Worm (Caenorhabditis elegans) whole organism, L3 larva: ENCODE data around the gene Y97E10B.1.

Source experiments
- R02D3.7 ChIP-seq: fragments of 150-350 bp; optimal IDR thresholded peaks from 2 replicates; lab custom pipeline; 2014; ENCODE audit warnings: missing biosample characterization, missing genetic modification characterization
- ZK546.5 ChIP-seq: sonication (generic microtip); optimal IDR thresholded peaks from 2 replicates; lab custom pipeline; 2017; ENCODE audit warnings: missing biosample characterization, missing genetic modification characterization
- aly-2 ChIP-seq: fragments of 150-350 bp; optimal IDR thresholded peaks from 2 replicates; lab custom pipeline; 2014; ENCODE audit warnings: missing biosample characterization, missing genetic modification characterization
- ama-1 ChIP-seq: fragments of 150-350 bp; optimal IDR thresholded peaks from 2 replicates; lab custom pipeline; 2018
- ceh-16 ChIP-seq: sonication (generic microtip); optimal IDR thresholded peaks from 2 replicates; lab custom pipeline; 2017; ENCODE audit warnings: missing biosample characterization, missing genetic modification characterization
- ceh-28 ChIP-seq: fragments of 150-350 bp; optimal IDR thresholded peaks from 2 replicates; lab custom pipeline; 2014; ENCODE audit warnings: missing biosample characterization, missing genetic modification reagents, missing genetic modification characterization
- ceh-9 ChIP-seq: sonication (generic microtip); optimal IDR thresholded peaks from 2 replicates; lab custom pipeline; 2018; ENCODE audit warnings: missing biosample characterization, missing genetic modification characterization
- egl-5 ChIP-seq: fragments of 150-350 bp; optimal IDR thresholded peaks from 2 replicates; lab custom pipeline; 2017; ENCODE audit warnings: missing biosample characterization, missing genetic modification reagents, missing genetic modification characterization, inconsistent platforms
- elt-2 ChIP-seq: sonication (generic microtip); optimal IDR thresholded peaks from 2 replicates; lab custom pipeline; 2016; ENCODE audit warnings: missing genetic modification reagents, mild to moderate bottlenecking, missing genetic modification characterization, missing compliant biosample characterization
- elt-3 ChIP-seq, 3 experiments: fragments of 150-350 bp in 1 of 3; sonication (generic microtip) in 2 of 3; optimal IDR thresholded peaks; 2 replicates in 2 of 3; 4 replicates in 1 of 3; lab custom pipeline; 2014 to 2017; ENCODE audit warnings: missing biosample characterization in 3 of 3, missing genetic modification characterization in 3 of 3
- eor-1 ChIP-seq, 2 experiments: fragments of 150-350 bp; optimal IDR thresholded peaks; 2 replicates each; lab custom pipeline; 2014 to 2018; ENCODE audit warnings: missing biosample characterization in 2 of 2, missing genetic modification characterization in 2 of 2
- fkh-10 ChIP-seq: sonication (generic microtip); optimal IDR thresholded peaks from 2 replicates; lab custom pipeline; 2017; ENCODE audit warnings: missing biosample characterization, missing genetic modification reagents, missing genetic modification characterization
- hmg-11 ChIP-seq: sonication (generic microtip); optimal IDR thresholded peaks from 2 replicates; lab custom pipeline; 2016; ENCODE audit warnings: missing genetic modification characterization, missing compliant biosample characterization
- lin-15B ChIP-seq: fragments of 150-350 bp; optimal IDR thresholded peaks from 2 replicates; lab custom pipeline; 2014; ENCODE audit warnings: missing biosample characterization, missing genetic modification characterization
- lin-39 ChIP-seq: fragments of 150-350 bp; optimal IDR thresholded peaks from 2 replicates; lab custom pipeline; 2018; ENCODE audit warnings: missing biosample characterization, missing genetic modification reagents, missing genetic modification characterization
- lsy-12 ChIP-seq: sonication (generic microtip); optimal IDR thresholded peaks from 2 replicates; lab custom pipeline; 2016; ENCODE audit warnings: mild to moderate bottlenecking, missing genetic modification characterization, missing compliant biosample characterization
- mdl-1 ChIP-seq: fragments of 150-350 bp; optimal IDR thresholded peaks from 2 replicates; lab custom pipeline; 2014; ENCODE audit warnings: missing biosample characterization, missing genetic modification characterization
- nfya-1 ChIP-seq: sonication (generic microtip); optimal IDR thresholded peaks from 2 replicates; lab custom pipeline; 2017; ENCODE audit warnings: missing genetic modification characterization, mild to moderate bottlenecking, missing compliant biosample characterization, antibody characterized with exemption, moderate library complexity; ENCODE audit not compliant: insufficient read depth
- nhr-11 ChIP-seq: fragments of 150-350 bp; optimal IDR thresholded peaks from 2 replicates; lab custom pipeline; 2014; ENCODE audit warnings: missing biosample characterization, missing genetic modification characterization
- nhr-12 ChIP-seq: fragments of 150-350 bp; optimal IDR thresholded peaks from 2 replicates; lab custom pipeline; 2014; ENCODE audit warnings: missing biosample characterization, missing genetic modification characterization
- nhr-237 ChIP-seq: fragments of 150-350 bp; optimal IDR thresholded peaks from 2 replicates; lab custom pipeline; 2014; ENCODE audit warnings: missing biosample characterization, missing genetic modification characterization
- nhr-25 ChIP-seq: sonication (generic microtip); optimal IDR thresholded peaks from 2 replicates; lab custom pipeline; 2017; ENCODE audit warnings: missing biosample characterization, missing genetic modification characterization
- nhr-28 ChIP-seq: fragments of 150-350 bp; optimal IDR thresholded peaks from 2 replicates; lab custom pipeline; 2014; ENCODE audit warnings: missing biosample characterization, missing genetic modification characterization
- nhr-43 ChIP-seq: sonication (generic microtip); optimal IDR thresholded peaks from 2 replicates; lab custom pipeline; 2016; ENCODE audit warnings: mild to moderate bottlenecking, missing genetic modification characterization, missing compliant biosample characterization; ENCODE audit not compliant: poor library complexity, severe bottlenecking
- nhr-67 ChIP-seq: fragments of 150-350 bp; optimal IDR thresholded peaks from 2 replicates; lab custom pipeline; 2014; ENCODE audit warnings: missing biosample characterization, missing genetic modification characterization
- nhr-76 ChIP-seq: fragments of 150-350 bp; sonication (generic microtip); optimal IDR thresholded peaks from 5 replicates; lab custom pipeline; 2014; ENCODE audit warnings: missing biosample characterization, missing genetic modification characterization
- nhr-77 ChIP-seq: fragments of 150-350 bp; optimal IDR thresholded peaks from 2 replicates; lab custom pipeline; 2014; ENCODE audit warnings: missing biosample characterization, missing genetic modification characterization
- pha-4 ChIP-seq: fragments of 150-350 bp; optimal IDR thresholded peaks from 2 replicates; lab custom pipeline; 2014; ENCODE audit warnings: missing biosample characterization, missing genetic modification reagents, missing genetic modification characterization
- pqm-1 ChIP-seq: fragments of 150-350 bp; optimal IDR thresholded peaks from 2 replicates; lab custom pipeline; 2017; ENCODE audit warnings: missing biosample characterization, missing genetic modification characterization, inconsistent platforms
- sea-2 ChIP-seq: fragments of 150-350 bp; sonication (generic microtip); optimal IDR thresholded peaks from 4 replicates; lab custom pipeline; 2014; ENCODE audit warnings: missing biosample characterization, missing genetic modification reagents, missing genetic modification characterization
- skn-1 ChIP-seq: fragments of 150-350 bp; optimal IDR thresholded peaks from 2 replicates; lab custom pipeline; 2014; ENCODE audit warnings: missing biosample characterization, missing genetic modification characterization
- snpc-4 ChIP-seq: fragments of 150-350 bp; optimal IDR thresholded peaks from 2 replicates; lab custom pipeline; 2014; ENCODE audit warnings: missing biosample characterization, missing genetic modification characterization
- tbx-2 ChIP-seq: sonication (generic microtip); optimal IDR thresholded peaks from 2 replicates; lab custom pipeline; 2016; ENCODE audit warnings: mild to moderate bottlenecking, missing genetic modification characterization, missing compliant biosample characterization
- unc-39 ChIP-seq: sonication (generic microtip); optimal IDR thresholded peaks from 4 replicates; lab custom pipeline; 2017; ENCODE audit warnings: missing biosample characterization, missing genetic modification characterization
- zag-1 ChIP-seq: fragments of 150-350 bp; optimal IDR thresholded peaks from 2 replicates; lab custom pipeline; 2014; ENCODE audit warnings: missing biosample characterization, missing genetic modification characterization
- ztf-11 ChIP-seq: fragments of 150-350 bp; optimal IDR thresholded peaks from 2 replicates; lab custom pipeline; 2014; ENCODE audit warnings: missing biosample characterization, missing genetic modification characterization
- ztf-4 ChIP-seq: fragments of 150-350 bp; optimal IDR thresholded peaks from 2 replicates; lab custom pipeline; 2014; ENCODE audit warnings: missing biosample characterization, missing genetic modification characterization

Gene Y97E10B.1

ce11 chrV:7940299-7940698 lies 3.4 kb upstream of the Y97E10B.1 start, which contains the start of gene srt-53:
srt-53 (minus strand) TSS chrV:7940399.
- TF ChIP-seq nhr-76 (no peak), egl-5 (tag; lab: Kevin White, UChicago) (no peak), sea-2 (GFP tag; lab: Kevin White, UChicago) (no peak), ceh-16 (no peak), mdl-1 (tag; lab: Kevin White, UChicago) (no peak)

- TF ChIP-seq tbx-2 (tag; lab: Kevin White, UChicago) (no peak), zag-1 (no peak), nhr-67 (tag; lab: Kevin White, UChicago) (no peak), nfya-1 (no peak), aly-2 (tag; lab: Kevin White, UChicago) (no peak), eor-1 (tag; optimal IDR thresholded peaks at IDR 0.05; lab: Kevin White, UChicago) (no peak), ztf-4 (no peak), ztf-11 (tag; lab: Kevin White, UChicago) (no peak)
Measured at ce11 chrV:7946229-7946628, 2.6 kb downstream of the Y97E10B.1 start.

ce11 chrV:7952855-7953254 lies 9.2 kb downstream of the Y97E10B.1 start, which contains the start of gene clec-216:
clec-216 (minus strand) TSS chrV:7952955.
- no peak for TF ChIP-seq pha-4 (tag; lab: Kevin White, UChicago)
- TF ChIP-seq ceh-28 (tag; lab: Kevin White, UChicago), result no peak

ce11 chrV:7954552-7954951 lies 10.9 kb downstream of the Y97E10B.1 start, which contains the start of gene F26D11.13:
F26D11.13 (minus strand) TSS chrV:7954652.
- no peak for TF ChIP-seq zag-1
- TF ChIP-seq nhr-77 (tag; lab: Kevin White, UChicago), result no peak
- no peak for TF ChIP-seq nhr-43 (tag; lab: Kevin White, UChicago)
- no peak for TF ChIP-seq fkh-10
- TF ChIP-seq lsy-12 (tag; lab: Kevin White, UChicago), result no peak
- TF ChIP-seq egl-5 (tag; lab: Kevin White, UChicago), result no peak
- TF ChIP-seq nhr-67 (tag; lab: Kevin White, UChicago), result no peak
- no peak for TF ChIP-seq nhr-12 (tag; lab: Kevin White, UChicago)
- no peak for TF ChIP-seq mdl-1 (tag; lab: Kevin White, UChicago)
- TF ChIP-seq elt-2 (tag; lab: Kevin White, UChicago), result no peak
- TF ChIP-seq aly-2 (tag; lab: Kevin White, UChicago), result no peak
- no peak for TF ChIP-seq unc-39 (tag; lab: Kevin White, UChicago)
- no peak for TF ChIP-seq ama-1 (lab: Kevin White, UChicago)
- no peak for TF ChIP-seq eor-1 (tag; optimal IDR thresholded peaks at IDR 0.05; lab: Kevin White, UChicago)
- no peak for TF ChIP-seq lin-39
- no peak for TF ChIP-seq ztf-4
- no peak for TF ChIP-seq nhr-237 (tag; lab: Kevin White, UChicago)
- no peak for TF ChIP-seq nhr-25 (tag; lab: Kevin White, UChicago)
- TF ChIP-seq ceh-28 (tag; lab: Kevin White, UChicago), result no peak
- TF ChIP-seq R02D3.7 (tag; lab: Kevin White, UChicago), result no peak

- TF ChIP-seq ceh-9, result no peak
- no peak for TF ChIP-seq hmg-11 (tag; lab: Kevin White, UChicago)
- TF ChIP-seq sea-2 (GFP tag; lab: Kevin White, UChicago), result no peak
- peak; percentile 76 for TF ChIP-seq pha-4 (tag; lab: Kevin White, UChicago)
- TF ChIP-seq snpc-4, result peak; percentile 4
- TF ChIP-seq elt-3 (tag; optimal IDR thresholded peaks at IDR 0.05; lab: Kevin White, UChicago), result no peak
- TF ChIP-seq mdl-1 (tag; lab: Kevin White, UChicago), result no peak
- TF ChIP-seq ztf-11 (tag; lab: Kevin White, UChicago), result no peak
- peak; percentile 6 for TF ChIP-seq pqm-1 (tag; lab: Kevin White, UChicago)
- no peak for TF ChIP-seq skn-1
- TF ChIP-seq ZK546.5 (tag; lab: Kevin White, UChicago), result no peak
- no peak for TF ChIP-seq nhr-28 (tag; lab: Kevin White, UChicago)
- no peak for TF ChIP-seq nhr-12 (tag; lab: Kevin White, UChicago)
- TF ChIP-seq eor-1 (tag; optimal IDR thresholded peaks at IDR 0.05; lab: Kevin White, UChicago), result no peak
- TF ChIP-seq nhr-237 (tag; lab: Kevin White, UChicago), result no peak
- no peak for TF ChIP-seq nhr-11
- TF ChIP-seq R02D3.7 (tag; lab: Kevin White, UChicago), result no peak
- no peak for TF ChIP-seq nhr-25 (tag; lab: Kevin White, UChicago)
- TF ChIP-seq lin-15B (tag; lab: Kevin White, UChicago), result peak; percentile 9
Measured at ce11 chrV:7955168-7955567, 11.5 kb downstream of the Y97E10B.1 start, which contains the start of gene F26D11.12. F26D11.12 (minus strand) TSS chrV:7955312.
